Fruit fly (Drosophila melanogaster) whole organism, embryonic: ENCODE measurements around the gene Sodh2.

Experiments used
- Ada2b ChIP-seq: fragments of 200-800 bp; sonication (Bioruptor generic); IDR thresholded peaks from 2 replicates; pipeline ENCODE4 v1.3.6; 2022; ENCODE audit warnings: missing biosample characterization, missing genetic modification characterization
- CG11695 ChIP-seq: fragments of 200-800 bp; sonication (Bioruptor generic); IDR thresholded peaks from 3 replicates; pipeline ENCODE4 v1.3.6; 2022; ENCODE audit warnings: missing biosample characterization, missing genetic modification characterization
- CG12391 ChIP-seq: fragments of 200-800 bp; sonication (Bioruptor generic); optimal IDR thresholded peaks from 3 replicates; lab custom pipeline; 2018; ENCODE audit warnings: missing biosample characterization, mild to moderate bottlenecking, missing genetic modification characterization, moderate library complexity
- CG13624 ChIP-seq: fragments of 200-800 bp; sonication (Bioruptor generic); optimal IDR thresholded peaks from 2 replicates; lab custom pipeline; 2016; ENCODE audit warnings: missing biosample characterization, missing genetic modification characterization
- CG14014 ChIP-seq: fragments of 200-800 bp; sonication (Bioruptor generic); IDR thresholded peaks from 2 replicates; pipeline ENCODE4 v1.3.6; 2022; ENCODE audit warnings: missing biosample characterization, missing genetic modification characterization
- CG17568 ChIP-seq: fragments of 200-800 bp; sonication (Bioruptor generic); optimal IDR thresholded peaks from 2 replicates; lab custom pipeline; 2018; ENCODE audit warnings: missing biosample characterization, mild to moderate bottlenecking, missing genetic modification characterization, moderate library complexity
- CG18619 ChIP-seq: fragments of 200-800 bp; sonication (Bioruptor generic); optimal IDR thresholded peaks from 3 replicates; lab custom pipeline; 2017; ENCODE audit warnings: missing biosample characterization, mild to moderate bottlenecking, missing genetic modification characterization
- CG2889 ChIP-seq: fragments of 200-800 bp; sonication (Bioruptor generic); IDR thresholded peaks from 3 replicates; pipeline ENCODE4 v1.3.6; 2022; ENCODE audit warnings: missing biosample characterization, missing genetic modification characterization
- CG31441 ChIP-seq: fragments of 200-800 bp; sonication (Bioruptor generic); IDR thresholded peaks from 2 replicates; pipeline ENCODE4 v1.3.6; 2022; ENCODE audit warnings: missing biosample characterization, missing genetic modification characterization
- CG4282 ChIP-seq: fragments of 200-800 bp; sonication (Bioruptor generic); optimal IDR thresholded peaks from 2 replicates; lab custom pipeline; 2016; ENCODE audit warnings: missing biosample characterization, missing genetic modification characterization
- CG4328 ChIP-seq: fragments of 200-800 bp; sonication (Bioruptor generic); optimal IDR thresholded peaks from 3 replicates; lab custom pipeline; 2017; ENCODE audit warnings: missing biosample characterization, missing genetic modification reagents, missing genetic modification characterization
- CG4360 ChIP-seq: fragments of 200-800 bp; sonication (Bioruptor generic); IDR thresholded peaks from 2 replicates; pipeline ENCODE4 v1.3.6; 2022; ENCODE audit warnings: missing biosample characterization, missing genetic modification characterization
- CG43689 ChIP-seq: fragments of 200-800 bp; sonication (Bioruptor generic); IDR thresholded peaks from 2 replicates; pipeline ENCODE4 v1.3.6; 2022; ENCODE audit warnings: missing biosample characterization, missing genetic modification characterization
- CG6654 ChIP-seq: fragments of 200-800 bp; sonication (Bioruptor generic); optimal IDR thresholded peaks from 2 replicates; lab custom pipeline; 2017; ENCODE audit warnings: missing biosample characterization, mild to moderate bottlenecking, missing genetic modification characterization
- CG8281 ChIP-seq: fragments of 200-800 bp; sonication (Bioruptor generic); optimal IDR thresholded peaks from 2 replicates; lab custom pipeline; 2018; ENCODE audit warnings: missing biosample characterization, mild to moderate bottlenecking, missing genetic modification characterization, moderate library complexity
- CG8388 ChIP-seq: fragments of 200-800 bp; sonication (Bioruptor generic); optimal IDR thresholded peaks from 2 replicates; lab custom pipeline; 2019; ENCODE audit warnings: missing biosample characterization, mild to moderate bottlenecking, missing genetic modification characterization, moderate library complexity
- CG8924 ChIP-seq: fragments of 200-800 bp; optimal IDR thresholded peaks from 3 replicates; lab custom pipeline; 2019; ENCODE audit warnings: missing biosample characterization, mild to moderate bottlenecking, missing genetic modification characterization, moderate library complexity
- CG9215 ChIP-seq: fragments of 200-800 bp; sonication (Bioruptor generic); IDR thresholded peaks from 2 replicates; pipeline ENCODE4 v1.3.6; 2022; ENCODE audit warnings: missing biosample characterization, missing genetic modification characterization
- Doc2 ChIP-seq: fragments of 200-800 bp; sonication (Bioruptor generic); IDR thresholded peaks from 2 replicates; pipeline ENCODE4 v1.3.6; 2022; ENCODE audit warnings: missing biosample characterization, missing genetic modification characterization
- E2f2 ChIP-seq: fragments of 200-800 bp; sonication (Bioruptor generic); IDR thresholded peaks from 2 replicates; pipeline ENCODE4 v1.3.6; 2022; ENCODE audit warnings: missing biosample characterization, missing genetic modification characterization
- HLHmδ ChIP-seq: fragments of 200-800 bp; sonication (Bioruptor generic); optimal IDR thresholded peaks from 2 replicates; lab custom pipeline; 2018; ENCODE audit warnings: missing biosample characterization, mild to moderate bottlenecking, missing genetic modification characterization, moderate library complexity
- Hand ChIP-seq: fragments of 200-800 bp; sonication (Bioruptor generic); optimal IDR thresholded peaks from 2 replicates; lab custom pipeline; 2017; ENCODE audit warnings: mild to moderate bottlenecking, missing biosample characterization, missing genetic modification reagents, missing genetic modification characterization
- Lim3 ChIP-seq: fragments of 200-800 bp; sonication (Bioruptor generic); IDR thresholded peaks from 2 replicates; pipeline ENCODE4 v1.3.6; 2022; ENCODE audit warnings: missing biosample characterization, missing genetic modification characterization
- Spps ChIP-seq: fragments of 200-800 bp; sonication (Bioruptor generic); optimal IDR thresholded peaks from 2 replicates; lab custom pipeline; 2018; ENCODE audit warnings: missing biosample characterization, mild to moderate bottlenecking, missing genetic modification characterization
- Sry-δ ChIP-seq: fragments of 200-800 bp; sonication (Bioruptor generic); optimal IDR thresholded peaks from 2 replicates; lab custom pipeline; 2016; ENCODE audit warnings: missing biosample characterization, missing genetic modification characterization
- Taf1 ChIP-seq: fragments of 200-800 bp; sonication (Bioruptor generic); IDR thresholded peaks from 2 replicates; pipeline ENCODE4 v1.3.6; 2022; ENCODE audit warnings: missing biosample characterization, missing genetic modification characterization
- Trl ChIP-seq, 3 experiments: fragments of >200 bp in 2 of 3; fragments of 200-800 bp in 1 of 3; sonication (Bioruptor generic) in 1 of 3; optimal IDR thresholded peaks; 2 replicates in 1 of 3; 3 replicates in 2 of 3; lab custom pipeline; 2016 to 2017; ENCODE audit warnings: missing biosample characterization in 1 of 3, missing genetic modification characterization in 1 of 3
- ap ChIP-seq: fragments of 200-800 bp; sonication (Bioruptor generic); IDR thresholded peaks from 2 replicates; pipeline ENCODE4 v1.3.6; 2022; ENCODE audit warnings: missing biosample characterization, missing genetic modification characterization
- az2 ChIP-seq: fragments of 200-800 bp; sonication (Bioruptor generic); optimal IDR thresholded peaks from 3 replicates; lab custom pipeline; 2016; ENCODE audit warnings: missing biosample characterization, missing genetic modification characterization
- cato ChIP-seq: fragments of 200-800 bp; sonication (Bioruptor generic); optimal IDR thresholded peaks from 2 replicates; lab custom pipeline; 2016; ENCODE audit warnings: missing biosample characterization, missing genetic modification characterization, borderline replicate concordance
- crc ChIP-seq: fragments of 200-800 bp; sonication (Bioruptor generic); optimal IDR thresholded peaks from 2 replicates; lab custom pipeline; 2016; ENCODE audit warnings: missing biosample characterization, missing genetic modification characterization
- crol ChIP-seq: fragments of 200-800 bp; sonication (Bioruptor generic); IDR thresholded peaks from 2 replicates; pipeline ENCODE4 v1.3.6; 2022; ENCODE audit warnings: missing biosample characterization, missing genetic modification characterization
- danr ChIP-seq: fragments of 200-800 bp; sonication (Bioruptor generic); IDR thresholded peaks from 2 replicates; pipeline ENCODE4 v1.3.6; 2022; ENCODE audit warnings: missing biosample characterization, missing genetic modification characterization
- fu2 ChIP-seq: fragments of 200-800 bp; sonication (Bioruptor generic); optimal IDR thresholded peaks from 2 replicates; lab custom pipeline; 2016; ENCODE audit warnings: missing biosample characterization, missing genetic modification characterization
- hb ChIP-seq: fragments of 200-800 bp; sonication (Bioruptor generic); IDR thresholded peaks from 3 replicates; pipeline ENCODE4 v1.3.6; 2022; ENCODE audit warnings: missing biosample characterization, missing genetic modification characterization; ENCODE audit not compliant: partially characterized antibody
- jing ChIP-seq: fragments of 200-800 bp; sonication (Bioruptor generic); optimal IDR thresholded peaks from 2 replicates; lab custom pipeline; 2018; ENCODE audit warnings: missing biosample characterization, mild to moderate bottlenecking, missing genetic modification characterization
- jumu ChIP-seq: fragments of 200-800 bp; sonication (Bioruptor generic); optimal IDR thresholded peaks from 3 replicates; lab custom pipeline; 2016; ENCODE audit warnings: missing biosample characterization, missing genetic modification characterization
- lilli ChIP-seq: fragments of 200-800 bp; sonication (Bioruptor generic); optimal IDR thresholded peaks from 3 replicates; lab custom pipeline; 2016; ENCODE audit warnings: missing biosample characterization, missing genetic modification characterization
- lola ChIP-seq, 3 experiments: fragments of >200 bp in 2 of 3; fragments of 200-800 bp in 1 of 3; sonication (Bioruptor generic) in 1 of 3; optimal IDR thresholded peaks; 2 replicates each; lab custom pipeline; 2017 to 2019; ENCODE audit warnings: missing biosample characterization in 3 of 3, missing genetic modification characterization in 3 of 3, mild to moderate bottlenecking in 1 of 3, moderate library complexity in 1 of 3
- pita ChIP-seq: fragments of 200-800 bp; sonication (Bioruptor generic); optimal IDR thresholded peaks from 2 replicates; lab custom pipeline; 2017; ENCODE audit warnings: missing biosample characterization, mild to moderate bottlenecking, missing genetic modification characterization
- ro ChIP-seq: fragments of 200-800 bp; sonication (Bioruptor generic); IDR thresholded peaks from 2 replicates; pipeline ENCODE4 v1.3.6; 2022; ENCODE audit warnings: missing biosample characterization, missing genetic modification characterization
- stc ChIP-seq: fragments of 200-800 bp; sonication (Bioruptor generic); IDR thresholded peaks from 2 replicates; pipeline ENCODE4 v1.3.6; 2022; ENCODE audit warnings: missing biosample characterization, missing genetic modification characterization
- stwl ChIP-seq: fragments of 200-800 bp; sonication (Bioruptor generic); optimal IDR thresholded peaks from 3 replicates; lab custom pipeline; 2018; ENCODE audit warnings: missing biosample characterization, mild to moderate bottlenecking, missing genetic modification characterization, moderate library complexity
- twi ChIP-seq: fragments of 200-800 bp; optimal IDR thresholded peaks from 2 replicates; lab custom pipeline; 2019; ENCODE audit warnings: missing biosample characterization, mild to moderate bottlenecking, missing genetic modification characterization, moderate library complexity
- tx ChIP-seq: fragments of 200-800 bp; sonication (Bioruptor generic); optimal IDR thresholded peaks from 2 replicates; lab custom pipeline; 2016; ENCODE audit warnings: missing biosample characterization, missing genetic modification characterization
- wor ChIP-seq: fragments of 200-800 bp; sonication (Bioruptor generic); IDR thresholded peaks from 2 replicates; pipeline ENCODE4 v1.3.6; 2022; ENCODE audit warnings: missing biosample characterization, missing genetic modification characterization
- zen ChIP-seq: fragments of 200-800 bp; sonication (Bioruptor generic); optimal IDR thresholded peaks from 3 replicates; lab custom pipeline; 2018; ENCODE audit warnings: missing biosample characterization, mild to moderate bottlenecking, missing genetic modification characterization, moderate library complexity
- zen2 ChIP-seq: fragments of 200-800 bp; sonication (Bioruptor generic); IDR thresholded peaks from 3 replicates; pipeline ENCODE4 v1.3.6; 2022; ENCODE audit warnings: missing biosample characterization, missing genetic modification characterization; ENCODE audit not compliant: partially characterized antibody
- zfh2 ChIP-seq: fragments of 200-800 bp; sonication (Bioruptor generic); optimal IDR thresholded peaks from 2 replicates; lab custom pipeline; 2016; ENCODE audit warnings: missing biosample characterization, missing genetic modification characterization

Sodh2 gene

dm6 chr3R:10888633-10889519 lies 12.7 kb downstream of the Sodh2 start (continued):
- TF ChIP-seq stc (GFP tag; lab: Robert Waterston, UW) (no peak; the same call in 1 of the 2 replicates), CG4282 (GFP tag; lab: Kevin White, UChicago) (no peak), cato (GFP tag; lab: Kevin White, UChicago) (no peak), CG6654 (GFP tag; lab: Kevin White, UChicago) (no peak), zfh2 (GFP tag; lab: Kevin White, UChicago) (peak; percentile 46), CG31441 (GFP tag; lab: Robert Waterston, UW) (no peak), lilli (GFP tag; lab: Kevin White, UChicago) (peak; percentile 30), ro (GFP tag; lab: Robert Waterston, UW) (no peak), E2f2 (GFP tag; lab: Robert Waterston, UW) (no peak), fu2 (GFP tag; lab: Kevin White, UChicago) (no peak), danr (GFP tag; lab: Robert Waterston, UW) (no peak), CG43689 (no peak), CG2889 (GFP tag; lab: Robert Waterston, UW) (no peak), Taf1 (GFP tag; lab: Robert Waterston, UW) (peak; percentile 47; the same call in 1 of the 2 replicates), jing (GFP tag; lab: Kevin White, UChicago) (no peak), CG8281 (tag; lab: Kevin White, UChicago) (no peak), stwl (no peak), CG8924 (no peak), CG13624 (no peak), CG9215 (GFP tag; lab: Robert Waterston, UW) (no peak; the same call in 1 of the 2 replicates), CG17568 (GFP tag; lab: Kevin White, UChicago) (no peak), Spps (tag; lab: Kevin White, UChicago) (no peak), crc (GFP tag; lab: Kevin White, UChicago) (no peak), CG8388 (no peak), tx (no peak), ap (no peak), Hand (peak; percentile 44), CG11695 (GFP tag; lab: Robert Waterston, UW) (0 out of 3 replicates have a peak, but pooled peaks have one; percentile 6), wor (GFP tag; lab: Robert Waterston, UW) (no peak), twi (tag; lab: Kevin White, UChicago) (no peak), HLHmδ (peak; percentile 79), az2 (GFP tag; lab: Kevin White, UChicago) (no peak), crol (GFP tag; lab: Robert Waterston, UW) (peak; percentile 98), zen2 (peak; percentile 66), Ada2b (GFP tag; lab: Robert Waterston, UW) (peak; percentile 43; the same call in 1 of the 2 replicates), CG14014 (peak; percentile 63; the same call in 1 of the 2 replicates), Trl (optimal IDR thresholded peaks at IDR 0.05; lab: Kevin White, UChicago) (peak; percentile 96 to 97), Trl (GFP tag; optimal IDR thresholded peaks at IDR 0.05; lab: Kevin White, UChicago) (no peak), CG4360 (GFP tag; lab: Robert Waterston, UW) (no peak), lola (GFP tag; optimal IDR thresholded peaks at IDR 0.05; lab: Kevin White, UChicago) (no peak), jumu (GFP tag; lab: Kevin White, UChicago) (no peak), CG18619 (GFP tag; lab: Kevin White, UChicago) (no peak), hb (GFP tag; lab: Robert Waterston, UW) (no peak), zen (no peak), CG12391 (peak; percentile 2), Lim3 (GFP tag; lab: Robert Waterston, UW) (no peak), Doc2 (GFP tag; lab: Robert Waterston, UW) (no peak), CG4328 (GFP tag; lab: Kevin White, UChicago) (no peak), pita (GFP tag; lab: Kevin White, UChicago) (no peak), Sry-δ (no peak)
